Fruit fly (Drosophila melanogaster) whole organism, prepupa: ENCODE results near the gene SLIRP2.

Source experiments
- CG10631 ChIP-seq: fragments of 200-800 bp; sonication (Bioruptor generic); optimal IDR thresholded peaks from 2 replicates; lab custom pipeline; 2016; ENCODE audit warnings: missing biosample characterization, missing genetic modification characterization
- CG10669 ChIP-seq: fragments of 200-800 bp; sonication (Bioruptor generic); optimal IDR thresholded peaks from 3 replicates; lab custom pipeline; 2018; ENCODE audit warnings: missing biosample characterization, mild to moderate bottlenecking, missing genetic modification characterization, moderate library complexity
- CG11294 ChIP-seq: fragments of 200-800 bp; sonication (Bioruptor generic); IDR thresholded peaks from 2 replicates; pipeline ENCODE4 v1.3.6; 2022; ENCODE audit warnings: missing biosample characterization, missing genetic modification characterization
- CG11762 ChIP-seq: fragments of 200-800 bp; sonication (Bioruptor generic); optimal IDR thresholded peaks from 3 replicates; lab custom pipeline; 2016; ENCODE audit warnings: missing biosample characterization, missing genetic modification characterization; ENCODE audit not compliant: insufficient read depth
- CG11902 ChIP-seq: fragments of 200-800 bp; sonication (Bioruptor generic); optimal IDR thresholded peaks from 3 replicates; lab custom pipeline; 2016; ENCODE audit warnings: missing biosample characterization, missing genetic modification characterization
- CG15336 ChIP-seq: fragments of 200-800 bp; sonication (Bioruptor generic); IDR thresholded peaks from 2 replicates; pipeline ENCODE4 v1.3.6; 2022; ENCODE audit warnings: missing biosample characterization, missing genetic modification characterization
- CG1621 ChIP-seq: fragments of 200-800 bp; sonication (Bioruptor generic); optimal IDR thresholded peaks from 3 replicates; lab custom pipeline; 2018; ENCODE audit warnings: missing biosample characterization, mild to moderate bottlenecking, missing genetic modification characterization
- CG16779 ChIP-seq: fragments of 200-800 bp; sonication (Bioruptor generic); optimal IDR thresholded peaks from 3 replicates; lab custom pipeline; 2017; ENCODE audit warnings: missing biosample characterization, mild to moderate bottlenecking, missing genetic modification characterization
- CG3032 ChIP-seq: fragments of 200-800 bp; optimal IDR thresholded peaks from 2 replicates; lab custom pipeline; 2019; ENCODE audit warnings: missing biosample characterization, mild to moderate bottlenecking, missing genetic modification characterization, moderate library complexity
- CG31627 ChIP-seq: fragments of 200-800 bp; sonication (Bioruptor generic); optimal IDR thresholded peaks from 3 replicates; lab custom pipeline; 2016; ENCODE audit warnings: missing biosample characterization, missing genetic modification characterization
- CG32006 ChIP-seq: fragments of 200-800 bp; sonication (Bioruptor generic); optimal IDR thresholded peaks from 3 replicates; lab custom pipeline; 2017; ENCODE audit warnings: missing biosample characterization, mild to moderate bottlenecking, missing genetic modification characterization
- CG3919 ChIP-seq: fragments of 200-800 bp; sonication (Bioruptor generic); optimal IDR thresholded peaks from 3 replicates; lab custom pipeline; 2016; ENCODE audit warnings: missing biosample characterization, missing genetic modification characterization
- CG4318 ChIP-seq: fragments of 200-800 bp; sonication (Bioruptor generic); optimal IDR thresholded peaks from 3 replicates; lab custom pipeline; 2017; ENCODE audit warnings: missing biosample characterization, mild to moderate bottlenecking, missing genetic modification characterization
- CG6163 ChIP-seq: fragments of 200-800 bp; sonication (Bioruptor generic); IDR thresholded peaks from 3 replicates; pipeline ENCODE4 v1.3.6; 2022; ENCODE audit warnings: missing biosample characterization, missing genetic modification characterization
- CG6854 ChIP-seq: fragments of 200-800 bp; sonication (Bioruptor generic); optimal IDR thresholded peaks from 2 replicates; lab custom pipeline; 2017; ENCODE audit warnings: missing biosample characterization, mild to moderate bottlenecking, missing genetic modification characterization
- CG7368 ChIP-seq: fragments of 200-800 bp; sonication (Bioruptor generic); optimal IDR thresholded peaks from 3 replicates; lab custom pipeline; 2016; ENCODE audit warnings: missing biosample characterization, missing genetic modification characterization
- CG8319 ChIP-seq: fragments of 200-800 bp; sonication (Bioruptor generic); optimal IDR thresholded peaks from 3 replicates; lab custom pipeline; 2016; ENCODE audit warnings: missing biosample characterization, missing genetic modification characterization
- CG8632 ChIP-seq: fragments of 200-800 bp; sonication (Bioruptor generic); optimal IDR thresholded peaks from 3 replicates; lab custom pipeline; 2016; ENCODE audit warnings: missing biosample characterization, missing genetic modification characterization
- CG9139 ChIP-seq: fragments of 200-800 bp; sonication (Bioruptor generic); optimal IDR thresholded peaks from 3 replicates; lab custom pipeline; 2017; ENCODE audit warnings: missing biosample characterization, mild to moderate bottlenecking, missing genetic modification characterization
- Eip78C ChIP-seq: fragments of 200-800 bp; sonication (Bioruptor generic); peaks from one replicate; lab custom pipeline; 2016; ENCODE audit warnings: missing biosample characterization, missing genetic modification characterization
- Eip93F ChIP-seq: fragments of 200-800 bp; sonication (Bioruptor generic); optimal IDR thresholded peaks from 2 replicates; lab custom pipeline; 2016; ENCODE audit warnings: missing biosample characterization, mild to moderate bottlenecking, missing genetic modification characterization
- Ets21C ChIP-seq: fragments of 200-800 bp; sonication (Bioruptor generic); optimal IDR thresholded peaks from 3 replicates; lab custom pipeline; 2016; ENCODE audit warnings: missing biosample characterization, missing genetic modification characterization
- Ets96B ChIP-seq: fragments of 200-800 bp; optimal IDR thresholded peaks from 2 replicates; lab custom pipeline; 2019; ENCODE audit warnings: missing biosample characterization, mild to moderate bottlenecking, missing genetic modification characterization, moderate library complexity
- Hr38 ChIP-seq: sonication (Bioruptor generic); optimal IDR thresholded peaks from 2 replicates; lab custom pipeline; 2016; ENCODE audit warnings: missing biosample characterization, missing genetic modification characterization
- Hr39 ChIP-seq: fragments of 200-800 bp; sonication (Bioruptor generic); optimal IDR thresholded peaks from 2 replicates; lab custom pipeline; 2016; ENCODE audit warnings: missing biosample characterization, missing genetic modification characterization
- Lpt ChIP-seq: fragments of 200-800 bp; sonication (Bioruptor generic); optimal IDR thresholded peaks from 3 replicates; lab custom pipeline; 2016; ENCODE audit warnings: missing biosample characterization, missing genetic modification characterization
- Met ChIP-seq: fragments of 200-800 bp; sonication (Bioruptor generic); optimal IDR thresholded peaks from 3 replicates; lab custom pipeline; 2016; ENCODE audit warnings: missing biosample characterization, missing genetic modification characterization
- OdsH ChIP-seq: fragments of 200-800 bp; sonication (Bioruptor generic); optimal IDR thresholded peaks from 3 replicates; lab custom pipeline; 2016; ENCODE audit warnings: missing biosample characterization, missing genetic modification characterization
- Smox ChIP-seq: fragments of 200-800 bp; sonication (Bioruptor generic); optimal IDR thresholded peaks from 3 replicates; lab custom pipeline; 2016; ENCODE audit warnings: missing biosample characterization, missing genetic modification characterization
- Sox102F ChIP-seq: fragments of 200-800 bp; sonication (Bioruptor generic); optimal IDR thresholded peaks from 2 replicates; lab custom pipeline; 2016; ENCODE audit warnings: missing biosample characterization, mild to moderate bottlenecking, missing genetic modification characterization
- Sox14 ChIP-seq: fragments of 200-800 bp; sonication (Bioruptor generic); optimal IDR thresholded peaks from 3 replicates; lab custom pipeline; 2016; ENCODE audit warnings: missing biosample characterization, missing genetic modification characterization
- achi ChIP-seq: fragments of 200-800 bp; sonication (Bioruptor generic); optimal IDR thresholded peaks from 3 replicates; lab custom pipeline; 2016; ENCODE audit warnings: missing biosample characterization, missing genetic modification characterization
- acj6 ChIP-seq: fragments of 200-800 bp; sonication (Bioruptor generic); optimal IDR thresholded peaks from 3 replicates; lab custom pipeline; 2016; ENCODE audit warnings: missing biosample characterization, missing genetic modification characterization
- cyc ChIP-seq: fragments of 200-800 bp; sonication (Bioruptor generic); optimal IDR thresholded peaks from 3 replicates; lab custom pipeline; 2016; ENCODE audit warnings: missing biosample characterization, missing genetic modification characterization
- dac ChIP-seq: fragments of 200-800 bp; sonication (Bioruptor generic); optimal IDR thresholded peaks from 2 replicates; lab custom pipeline; 2017; ENCODE audit warnings: missing biosample characterization, mild to moderate bottlenecking, missing genetic modification characterization
- eg ChIP-seq: fragments of 200-800 bp; sonication (Bioruptor generic); IDR thresholded peaks from 3 replicates; pipeline ENCODE4 v1.3.6; 2022; ENCODE audit warnings: missing biosample characterization, missing genetic modification characterization
- esn ChIP-seq: fragments of 200-800 bp; sonication (Bioruptor generic); optimal IDR thresholded peaks from 2 replicates; lab custom pipeline; 2016; ENCODE audit warnings: missing biosample characterization, mild to moderate bottlenecking, missing genetic modification characterization, moderate library complexity
- fd59A ChIP-seq: fragments of 200-800 bp; sonication (Bioruptor generic); optimal IDR thresholded peaks from 2 replicates; lab custom pipeline; 2017; ENCODE audit warnings: missing biosample characterization, mild to moderate bottlenecking, missing genetic modification characterization, missing genetic modification reagents
- fd85E ChIP-seq: fragments of 200-800 bp; sonication (Bioruptor generic); optimal IDR thresholded peaks from 3 replicates; lab custom pipeline; 2016; ENCODE audit warnings: missing biosample characterization, missing genetic modification characterization
- lz ChIP-seq: fragments of 200-800 bp; sonication (Bioruptor generic); optimal IDR thresholded peaks from 3 replicates; lab custom pipeline; 2016; ENCODE audit warnings: missing biosample characterization, missing genetic modification characterization
- net ChIP-seq: fragments of 200-800 bp; sonication (Bioruptor generic); optimal IDR thresholded peaks from 3 replicates; lab custom pipeline; 2016; ENCODE audit warnings: missing biosample characterization, missing genetic modification characterization
- pdm3 ChIP-seq: fragments of 200-800 bp; sonication (Bioruptor generic); optimal IDR thresholded peaks from 3 replicates; lab custom pipeline; 2016; ENCODE audit warnings: missing biosample characterization, missing genetic modification characterization
- salr ChIP-seq, 2 experiments: fragments of 200-800 bp; sonication (Bioruptor generic); optimal IDR thresholded peaks; 3 replicates each; lab custom pipeline; 2016 to 2018; ENCODE audit warnings: missing biosample characterization in 2 of 2, missing genetic modification characterization in 2 of 2, mild to moderate bottlenecking in 1 of 2
- spab ChIP-seq: fragments of 200-800 bp; sonication (Bioruptor generic); optimal IDR thresholded peaks from 2 replicates; lab custom pipeline; 2017; ENCODE audit warnings: missing biosample characterization, mild to moderate bottlenecking, missing genetic modification characterization, missing genetic modification reagents
- svp ChIP-seq: fragments of 200-800 bp; sonication (Bioruptor generic); peaks from one replicate; lab custom pipeline; 2016; ENCODE audit warnings: missing biosample characterization, missing genetic modification characterization
- topi ChIP-seq: fragments of 200-800 bp; sonication (Bioruptor generic); optimal IDR thresholded peaks from 3 replicates; lab custom pipeline; 2016; ENCODE audit warnings: missing biosample characterization, missing genetic modification characterization
- vri ChIP-seq: fragments of 200-800 bp; sonication (Bioruptor generic); optimal IDR thresholded peaks from 3 replicates; lab custom pipeline; 2016; ENCODE audit warnings: missing biosample characterization, mild to moderate bottlenecking, missing genetic modification characterization

SLIRP2 gene

dm6 chr3R:8668024-8668856 is 17.4 kb downstream of the SLIRP2 start:
- TF ChIP-seq CG9139 (GFP tag; lab: Kevin White, UChicago) (no peak), vri (GFP tag; lab: Kevin White, UChicago) (peak; percentile 81), svp (peak; percentile 63), Eip93F (GFP tag; lab: Kevin White, UChicago) (peak; percentile 3), CG6854 (no peak), Eip78C (GFP tag; lab: Kevin White, UChicago) (peak; percentile 65)

DNA sequence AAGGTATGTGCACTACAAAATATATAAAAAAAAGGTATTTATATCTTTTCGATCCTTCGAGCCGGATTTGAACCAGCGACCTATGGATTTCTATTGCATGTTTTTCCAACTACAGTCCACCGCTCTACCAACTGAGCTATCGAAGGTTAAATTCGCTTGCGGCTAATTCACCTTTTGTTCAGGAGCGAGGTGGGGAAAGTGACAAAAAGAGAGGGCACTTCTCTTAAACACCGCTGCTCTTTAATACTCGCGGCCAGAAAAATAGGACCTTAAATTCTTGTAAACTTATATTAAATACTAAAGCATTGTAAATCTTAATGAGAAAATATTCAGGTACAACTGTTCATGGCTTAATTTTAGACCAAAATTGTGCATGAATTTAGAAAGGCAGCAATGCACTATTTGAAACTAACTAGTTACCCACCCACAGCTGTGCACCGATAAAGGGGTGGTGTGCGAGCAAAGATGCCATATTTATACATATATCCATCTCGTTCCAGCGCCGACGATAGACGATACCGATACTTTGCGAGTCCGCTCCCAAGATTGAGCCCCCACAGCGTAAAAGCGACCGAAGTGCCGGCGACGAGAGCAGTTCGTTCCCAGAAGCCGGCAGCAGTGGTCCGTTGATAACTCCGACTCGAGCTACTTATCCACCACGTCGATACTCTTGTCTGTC is 18.3 kb downstream of the SLIRP2 start:
- TF ChIP-seq CG6163 (GFP tag; lab: Robert Waterston, UW) (peak; percentile 99), Lpt (GFP tag; lab: Kevin White, UChicago) (peak; percentile 98), dac (GFP tag; lab: Kevin White, UChicago) (peak; percentile 94), CG8319 (peak; percentile 94), CG15336 (GFP tag; lab: Robert Waterston, UW) (peak; percentile 99), Ets21C (GFP tag; lab: Kevin White, UChicago) (peak; percentile 94), CG7368 (GFP tag; lab: Kevin White, UChicago) (peak; percentile 98), Sox102F (GFP tag; lab: Kevin White, UChicago) (peak; percentile 98), CG9139 (GFP tag; lab: Kevin White, UChicago) (peak; percentile 97), acj6 (GFP tag; lab: Kevin White, UChicago) (peak; percentile 98), CG16779 (tag; lab: Kevin White, UChicago) (peak; percentile 97), CG11762 (GFP tag; lab: Kevin White, UChicago) (peak; percentile 95), CG32006 (GFP tag; lab: Kevin White, UChicago) (peak; percentile 98), achi (GFP tag; lab: Kevin White, UChicago) (peak; percentile 97), pdm3 (GFP tag; lab: Kevin White, UChicago) (peak; percentile 98), Sox14 (peak; percentile 98), OdsH (GFP tag; lab: Kevin White, UChicago) (peak; percentile 98), CG10631 (peak; percentile 98), CG11294 (GFP tag; lab: Robert Waterston, UW) (peak; percentile 94), fd59A (GFP tag; lab: Kevin White, UChicago) (peak; percentile 93), esn (peak; percentile 99), lz (peak; percentile 98), CG10669 (GFP tag; lab: Kevin White, UChicago) (peak; percentile 98), CG31627 (peak; percentile 97), salr (GFP tag; optimal IDR thresholded peaks at IDR 0.05; lab: Kevin White, UChicago) (peak; percentile 95 to 96), CG3919 (peak; percentile 99), Ets96B (tag; lab: Kevin White, UChicago) (peak; percentile 99), net (peak; percentile 99), CG11902 (peak; percentile 90), spab (GFP tag; lab: Kevin White, UChicago) (peak; percentile 97), CG8632 (GFP tag; lab: Kevin White, UChicago) (peak; percentile 97), CG3032 (tag; lab: Kevin White, UChicago) (peak; percentile 97), Smox (GFP tag; lab: Kevin White, UChicago) (peak; percentile 97), CG6854 (peak; percentile 94), Hr38 (GFP tag; lab: Kevin White, UChicago) (peak; percentile 64), fd85E (GFP tag; lab: Kevin White, UChicago) (peak; percentile 94), topi (GFP tag; lab: Kevin White, UChicago) (peak; percentile 98), CG1621 (peak; percentile 98), eg (GFP tag; lab: Robert Waterston, UW) (peak; percentile 98), Met (GFP tag; lab: Kevin White, UChicago) (peak; percentile 98), cyc (GFP tag; lab: Kevin White, UChicago) (peak; percentile 97), vri (GFP tag; lab: Kevin White, UChicago) (peak; percentile 98), Hr39 (GFP tag; lab: Kevin White, UChicago) (peak; percentile 96), CG4318 (GFP tag; lab: Kevin White, UChicago) (peak; percentile 96)
